Fruit fly (Drosophila melanogaster) whole organism, embryonic: ENCODE data around the gene CG14440.

ENCODE experiments used
- Abd-B ChIP-seq: fragments of 200-800 bp; sonication (Bioruptor generic); optimal IDR thresholded peaks from 2 replicates; lab custom pipeline; 2018; ENCODE audit warnings: missing biosample characterization, mild to moderate bottlenecking, missing genetic modification characterization, moderate library complexity
- Ada2b ChIP-seq: fragments of 200-800 bp; sonication (Bioruptor generic); IDR thresholded peaks from 2 replicates; pipeline ENCODE4 v1.3.6; 2022; ENCODE audit warnings: missing biosample characterization, missing genetic modification characterization
- Adf1 ChIP-seq: fragments of 200-800 bp; sonication (Bioruptor generic); IDR thresholded peaks from 2 replicates; pipeline ENCODE4 v1.3.6; 2022; ENCODE audit warnings: missing biosample characterization, missing genetic modification characterization
- Aef1 ChIP-seq: fragments of 200-800 bp; sonication (Bioruptor generic); IDR thresholded peaks from 3 replicates; pipeline ENCODE4 v1.3.6; 2022; ENCODE audit warnings: missing biosample characterization, missing genetic modification characterization
- Atf6 ChIP-seq: fragments of 200-800 bp; sonication (Bioruptor generic); IDR thresholded peaks from 2 replicates; pipeline ENCODE4 v1.3.6; 2022; ENCODE audit warnings: missing biosample characterization, missing genetic modification characterization
- Awh ChIP-seq: fragments of 200-800 bp; sonication (Bioruptor generic); IDR thresholded peaks from 2 replicates; pipeline ENCODE4, ENCODE4 v1.3.6; 2022; ENCODE audit warnings: missing biosample characterization, missing genetic modification characterization
- Blimp-1 ChIP-seq: fragments of 200-800 bp; sonication (Bioruptor generic); optimal IDR thresholded peaks from 3 replicates; lab custom pipeline; 2018; ENCODE audit warnings: missing biosample characterization, missing genetic modification characterization, mild to moderate bottlenecking, moderate library complexity, missing genetic modification reagents
- CG13296 ChIP-seq: fragments of 200-800 bp; sonication (Bioruptor generic); optimal IDR thresholded peaks from 3 replicates; lab custom pipeline; 2018; ENCODE audit warnings: missing biosample characterization, mild to moderate bottlenecking, missing genetic modification characterization
- CG13624 ChIP-seq: fragments of 200-800 bp; sonication (Bioruptor generic); optimal IDR thresholded peaks from 2 replicates; lab custom pipeline; 2016; ENCODE audit warnings: missing biosample characterization, missing genetic modification characterization
- CG14050 ChIP-seq: fragments of 200-800 bp; sonication (Bioruptor generic); IDR thresholded peaks from 3 replicates; pipeline ENCODE4 v1.3.6; 2022; ENCODE audit warnings: missing biosample characterization, missing genetic modification characterization
- CG1529 ChIP-seq: fragments of 200-800 bp; sonication (Bioruptor generic); optimal IDR thresholded peaks from 3 replicates; lab custom pipeline; 2018; ENCODE audit warnings: missing biosample characterization, missing genetic modification characterization
- CG15696 ChIP-seq: fragments of 200-800 bp; sonication (Bioruptor generic); optimal IDR thresholded peaks from 2 replicates; lab custom pipeline; 2019; ENCODE audit warnings: missing biosample characterization, mild to moderate bottlenecking, missing genetic modification characterization, moderate library complexity
- CG1603 ChIP-seq: fragments of 200-800 bp; sonication (Bioruptor generic); optimal IDR thresholded peaks from 2 replicates; lab custom pipeline; 2019; ENCODE audit warnings: missing biosample characterization, mild to moderate bottlenecking, missing genetic modification characterization, moderate library complexity
- CG16779 ChIP-seq: fragments of 200-800 bp; sonication (Bioruptor generic); IDR thresholded peaks from 2 replicates; pipeline ENCODE4 v1.3.6; 2022; ENCODE audit warnings: missing biosample characterization, missing genetic modification characterization
- CG17802 ChIP-seq: fragments of 200-800 bp; sonication (Bioruptor generic); optimal IDR thresholded peaks from 2 replicates; lab custom pipeline; 2018; ENCODE audit warnings: missing biosample characterization, mild to moderate bottlenecking, missing genetic modification characterization, moderate library complexity
- CG17829 ChIP-seq: fragments of 200-800 bp; optimal IDR thresholded peaks from 2 replicates; lab custom pipeline; 2019; ENCODE audit warnings: missing biosample characterization, mild to moderate bottlenecking, missing genetic modification characterization, moderate library complexity
- CG1832 ChIP-seq: fragments of 200-800 bp; sonication (Bioruptor generic); optimal IDR thresholded peaks from 2 replicates; lab custom pipeline; 2017; ENCODE audit warnings: missing biosample characterization, mild to moderate bottlenecking, missing genetic modification characterization, inconsistent platforms
- CG18764 ChIP-seq: fragments of 200-800 bp; sonication (Bioruptor generic); optimal IDR thresholded peaks from 3 replicates; lab custom pipeline; 2016; ENCODE audit warnings: missing biosample characterization, missing genetic modification characterization
- CG30403 ChIP-seq: fragments of 200-800 bp; sonication (Bioruptor generic); optimal IDR thresholded peaks from 3 replicates; lab custom pipeline; 2016; ENCODE audit warnings: missing biosample characterization, missing genetic modification characterization
- CG3847 ChIP-seq: fragments of 200-800 bp; sonication (Bioruptor generic); IDR thresholded peaks from 2 replicates; pipeline ENCODE4 v1.3.6; 2022; ENCODE audit warnings: missing biosample characterization, missing genetic modification characterization
- CG6683 ChIP-seq: fragments of 200-800 bp; sonication (Bioruptor generic); optimal IDR thresholded peaks from 2 replicates; lab custom pipeline; 2017; ENCODE audit warnings: missing biosample characterization, mild to moderate bottlenecking, missing genetic modification characterization, missing genetic modification reagents
- CG7556 ChIP-seq: fragments of 200-800 bp; sonication (Bioruptor generic); optimal IDR thresholded peaks from 2 replicates; lab custom pipeline; 2017; ENCODE audit warnings: missing biosample characterization, mild to moderate bottlenecking, missing genetic modification characterization
- CG8281 ChIP-seq: fragments of 200-800 bp; sonication (Bioruptor generic); optimal IDR thresholded peaks from 2 replicates; lab custom pipeline; 2018; ENCODE audit warnings: missing biosample characterization, mild to moderate bottlenecking, missing genetic modification characterization, moderate library complexity
- CG8388 ChIP-seq: fragments of 200-800 bp; sonication (Bioruptor generic); optimal IDR thresholded peaks from 2 replicates; lab custom pipeline; 2019; ENCODE audit warnings: missing biosample characterization, mild to moderate bottlenecking, missing genetic modification characterization, moderate library complexity
- CG9817 ChIP-seq: fragments of 200-800 bp; sonication (Bioruptor generic); optimal IDR thresholded peaks from 2 replicates; lab custom pipeline; 2018; ENCODE audit warnings: missing biosample characterization, mild to moderate bottlenecking, missing genetic modification characterization, moderate library complexity
- Chrac-16 ChIP-seq: fragments of 200-800 bp; sonication (Bioruptor generic); optimal IDR thresholded peaks from 3 replicates; lab custom pipeline; 2016; ENCODE audit warnings: missing biosample characterization, missing genetic modification characterization
- D ChIP-seq, 2 experiments: fragments of 200-800 bp in 1 of 2; fragments of >200 bp in 1 of 2; sonication (Bioruptor generic) in 1 of 2; optimal IDR thresholded peaks; 2 replicates in 1 of 2; 3 replicates in 1 of 2; lab custom pipeline; 2017; ENCODE audit warnings: mild to moderate bottlenecking in 1 of 2, missing biosample characterization in 1 of 2, missing genetic modification characterization in 1 of 2, missing genetic modification reagents in 1 of 2
- Doc3 ChIP-seq: fragments of 200-800 bp; sonication (Bioruptor generic); IDR thresholded peaks from 3 replicates; pipeline ENCODE4 v1.3.6; 2022; ENCODE audit warnings: missing biosample characterization, missing genetic modification characterization; ENCODE audit not compliant: partially characterized antibody
- Hr3 ChIP-seq: fragments of 200-800 bp; sonication (Bioruptor generic); optimal IDR thresholded peaks from 3 replicates; lab custom pipeline; 2016; ENCODE audit warnings: missing biosample characterization, missing genetic modification characterization
- Hr39 ChIP-seq: fragments of >200 bp; optimal IDR thresholded peaks from 2 replicates; lab custom pipeline; 2017
- MBD-R2 ChIP-seq: fragments of 200-800 bp; sonication (Bioruptor generic); IDR thresholded peaks from 2 replicates; pipeline ENCODE4 v1.3.6; 2022; ENCODE audit warnings: missing biosample characterization, missing genetic modification characterization
- Meics ChIP-seq: fragments of 200-800 bp; sonication (Bioruptor generic); optimal IDR thresholded peaks from 2 replicates; lab custom pipeline; 2017; ENCODE audit warnings: missing biosample characterization, mild to moderate bottlenecking, missing genetic modification characterization
- Nf-YA ChIP-seq: fragments of 200-800 bp; sonication (Bioruptor generic); IDR thresholded peaks from 2 replicates; pipeline ENCODE4 v1.3.6; 2022; ENCODE audit warnings: missing biosample characterization, missing genetic modification characterization
- Rfx ChIP-seq: fragments of 200-800 bp; sonication (Bioruptor generic); IDR thresholded peaks from 2 replicates; pipeline ENCODE4 v1.3.6; 2022; ENCODE audit warnings: missing biosample characterization, missing genetic modification characterization
- Rx ChIP-seq: fragments of 200-800 bp; sonication (Bioruptor generic); IDR thresholded peaks from 2 replicates; pipeline ENCODE4 v1.3.6; 2022; ENCODE audit warnings: missing biosample characterization, missing genetic modification characterization
- Side ChIP-seq: fragments of 200-800 bp; sonication (Bioruptor generic); optimal IDR thresholded peaks from 2 replicates; lab custom pipeline; 2016; ENCODE audit warnings: missing biosample characterization, missing genetic modification characterization
- YL-1 ChIP-seq: fragments of 200-800 bp; sonication (Bioruptor generic); optimal IDR thresholded peaks from 3 replicates; lab custom pipeline; 2017; ENCODE audit warnings: missing biosample characterization, mild to moderate bottlenecking, missing genetic modification characterization
- ara ChIP-seq: fragments of 200-800 bp; sonication (Bioruptor generic); IDR thresholded peaks from 2 replicates; pipeline ENCODE4 v1.3.6; 2022; ENCODE audit warnings: missing biosample characterization, missing genetic modification characterization
- bsh ChIP-seq, 2 experiments: fragments of 200-800 bp; sonication (Bioruptor generic); optimal IDR thresholded peaks; 2 replicates each; lab custom pipeline; 2017 to 2018; ENCODE audit warnings: mild to moderate bottlenecking in 2 of 2, missing biosample characterization in 2 of 2, missing genetic modification characterization in 2 of 2, moderate library complexity in 1 of 2
- chinmo ChIP-seq: fragments of 200-800 bp; sonication (Bioruptor generic); IDR thresholded peaks from 4 replicates; pipeline ENCODE4 v1.3.6; 2022; ENCODE audit warnings: missing biosample characterization, missing genetic modification characterization; ENCODE audit not compliant: partially characterized antibody
- eve ChIP-seq, 2 experiments: fragments of >200 bp; optimal IDR thresholded peaks; 2 replicates each; lab custom pipeline; 2017; ENCODE audit warnings: missing biosample characterization in 2 of 2, missing genetic modification characterization in 2 of 2
- gce ChIP-seq: fragments of 200-800 bp; sonication (Bioruptor generic); IDR thresholded peaks from 3 replicates; pipeline ENCODE4 v1.3.6; 2022; ENCODE audit warnings: missing biosample characterization, missing genetic modification characterization
- gfzf ChIP-seq: fragments of 200-800 bp; sonication (Bioruptor generic); optimal IDR thresholded peaks from 2 replicates; lab custom pipeline; 2016; ENCODE audit warnings: missing biosample characterization, mild to moderate bottlenecking, missing genetic modification characterization, moderate library complexity
- grn ChIP-seq: fragments of 200-800 bp; sonication (Bioruptor generic); optimal IDR thresholded peaks from 3 replicates; lab custom pipeline; 2017; ENCODE audit warnings: missing biosample characterization, missing genetic modification characterization
- jigr1 ChIP-seq: fragments of 200-800 bp; sonication (Bioruptor generic); IDR thresholded peaks from 3 replicates; pipeline ENCODE4 v1.3.6; 2022; ENCODE audit warnings: missing biosample characterization, missing genetic modification characterization
- luna ChIP-seq: fragments of 200-800 bp; sonication (Bioruptor generic); optimal IDR thresholded peaks from 2 replicates; lab custom pipeline; 2016; ENCODE audit warnings: missing biosample characterization, missing genetic modification characterization
- nom ChIP-seq: fragments of 200-800 bp; sonication (Bioruptor generic); optimal IDR thresholded peaks from 2 replicates; lab custom pipeline; 2017; ENCODE audit warnings: missing biosample characterization, missing genetic modification characterization, mild to moderate bottlenecking, moderate library complexity, missing genetic modification reagents
- p53 ChIP-seq: fragments of 200-800 bp; sonication (Bioruptor generic); optimal IDR thresholded peaks from 2 replicates; lab custom pipeline; 2016; ENCODE audit warnings: missing biosample characterization, missing genetic modification characterization
- peb ChIP-seq: fragments of 200-800 bp; sonication (Bioruptor generic); IDR thresholded peaks from 2 replicates; pipeline ENCODE4 v1.3.6; 2022; ENCODE audit warnings: missing biosample characterization, missing genetic modification characterization
- ro ChIP-seq: fragments of 200-800 bp; sonication (Bioruptor generic); IDR thresholded peaks from 2 replicates; pipeline ENCODE4 v1.3.6; 2022; ENCODE audit warnings: missing biosample characterization, missing genetic modification characterization
- zfh1 ChIP-seq: fragments of 200-800 bp; sonication (Bioruptor generic); IDR thresholded peaks from 3 replicates; pipeline ENCODE4 v1.3.6; 2022; ENCODE audit warnings: missing biosample characterization, missing genetic modification characterization

The CG14440 gene

DNA sequence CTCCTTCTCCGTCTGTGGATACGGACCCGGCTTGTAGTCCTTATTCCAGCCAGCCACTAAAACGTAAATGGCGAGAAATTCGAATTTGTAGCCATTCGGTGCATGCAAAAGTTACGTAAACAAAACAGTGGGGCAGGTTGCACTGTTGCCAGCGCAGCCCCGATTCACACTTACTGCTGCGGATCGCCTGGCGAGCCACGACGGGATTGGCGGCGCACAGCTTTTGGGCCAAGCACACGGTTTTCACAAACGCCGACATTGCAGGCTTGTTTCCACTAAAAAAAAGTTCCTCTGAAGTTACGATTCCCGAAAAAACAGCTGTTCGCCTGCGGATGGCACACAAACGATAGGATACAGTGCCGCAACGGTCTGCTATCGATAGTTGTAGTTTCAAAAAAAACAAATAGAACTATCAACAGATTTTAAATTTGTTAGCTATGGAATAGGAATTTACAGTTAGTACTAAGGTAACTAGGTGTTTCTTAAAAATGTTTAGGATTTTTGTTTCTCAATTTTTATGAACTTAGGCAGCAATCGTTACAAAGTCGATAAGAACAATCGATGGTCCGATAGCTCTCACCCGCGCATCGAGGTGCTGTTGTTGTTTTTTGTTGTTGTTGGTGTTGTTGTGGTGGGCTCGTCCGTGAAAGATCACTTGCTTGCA, 20.4 kb downstream of the CG14440 start, which contains the start of gene Fum1 (continued):
- no peak for TF ChIP-seq CG1832
- no peak for TF ChIP-seq CG14050 (GFP tag; lab: Robert Waterston, UW)
- TF ChIP-seq Meics, result no peak
- no peak; the same call in 1 of the 2 replicates for TF ChIP-seq Rfx (GFP tag; lab: Robert Waterston, UW)
- TF ChIP-seq Abd-B (GFP tag; lab: Kevin White, UChicago), result no peak
- peak; percentile 10 for TF ChIP-seq CG17829 (tag; lab: Kevin White, UChicago)
- TF ChIP-seq MBD-R2, result peak; percentile 72
- TF ChIP-seq ro (GFP tag; lab: Robert Waterston, UW), result no peak
- no peak for TF ChIP-seq Awh (GFP tag; lab: Robert Waterston, UW)
- no peak for TF ChIP-seq zfh1 (GFP tag; lab: Robert Waterston, UW)
- no peak for TF ChIP-seq Blimp-1 (GFP tag; lab: Kevin White, UChicago)
- TF ChIP-seq Doc3 (GFP tag; lab: Robert Waterston, UW), result peak; percentile 93
- no peak for TF ChIP-seq CG17802 (tag; lab: Kevin White, UChicago)
- peak; percentile 13 for TF ChIP-seq Chrac-16 (GFP tag; lab: Kevin White, UChicago)
- TF ChIP-seq jigr1 (GFP tag; lab: Robert Waterston, UW), result no peak
- no peak for TF ChIP-seq nom (GFP tag; lab: Kevin White, UChicago)
- TF ChIP-seq Atf6 (GFP tag; lab: Robert Waterston, UW), result no peak
- TF ChIP-seq CG18764 (GFP tag; lab: Kevin White, UChicago), result no peak
- no peak for TF ChIP-seq CG3847 (GFP tag; lab: Robert Waterston, UW)
- TF ChIP-seq gce, result no peak
- TF ChIP-seq CG6683 (GFP tag; lab: Kevin White, UChicago), result no peak
- no peak for TF ChIP-seq p53
- no peak for TF ChIP-seq Hr39 (lab: Kevin White, UChicago)
- peak; percentile 20 for TF ChIP-seq CG13624
- no peak for TF ChIP-seq CG1529 (GFP tag; lab: Kevin White, UChicago)
- no peak for TF ChIP-seq CG13296 (GFP tag; lab: Kevin White, UChicago)
- TF ChIP-seq CG7556, result no peak
- TF ChIP-seq gfzf (GFP tag; lab: Kevin White, UChicago), result peak; percentile 31
- no peak for TF ChIP-seq Hr3 (GFP tag; lab: Kevin White, UChicago)
- TF ChIP-seq chinmo, result peak; percentile 47; the same call in 1 of the 4 replicates
- TF ChIP-seq CG16779 (GFP tag; lab: Robert Waterston, UW), result no peak
- peak; percentile 30 for TF ChIP-seq CG30403 (GFP tag; lab: Kevin White, UChicago)
- TF ChIP-seq D (optimal IDR thresholded peaks at IDR 0.05; lab: Kevin White, UChicago), result no peak
- no peak for TF ChIP-seq D (GFP tag; optimal IDR thresholded peaks at IDR 0.05; lab: Kevin White, UChicago)
- no peak for TF ChIP-seq peb (GFP tag; lab: Robert Waterston, UW)
- no peak for TF ChIP-seq Nf-YA
- peak; percentile 24; the same call in 1 of the 3 replicates for TF ChIP-seq Aef1 (GFP tag; lab: Robert Waterston, UW)
- no peak for TF ChIP-seq ara (GFP tag; lab: Robert Waterston, UW)
- no peak for TF ChIP-seq CG15696 (tag; lab: Kevin White, UChicago)
- TF ChIP-seq bsh (GFP tag; optimal IDR thresholded peaks at IDR 0.05; lab: Kevin White, UChicago), result no peak
- TF ChIP-seq YL-1 (GFP tag; lab: Kevin White, UChicago), result peak; percentile 29
- no peak for TF ChIP-seq luna (GFP tag; lab: Kevin White, UChicago)
- TF ChIP-seq CG1603 (tag; lab: Kevin White, UChicago), result peak; percentile 22
- no peak for TF ChIP-seq grn
- TF ChIP-seq CG9817 (tag; lab: Kevin White, UChicago), result no peak
- TF ChIP-seq Rx (GFP tag; lab: Robert Waterston, UW), result no peak
- no peak for TF ChIP-seq Side (GFP tag; lab: Kevin White, UChicago)
- TF ChIP-seq Ada2b (GFP tag; lab: Robert Waterston, UW), result no peak
- TF ChIP-seq CG8281, result no peak
- no peak for TF ChIP-seq CG8388 (GFP tag; lab: Kevin White, UChicago)
- no peak for TF ChIP-seq Adf1
- TF ChIP-seq eve (GFP tag; optimal IDR thresholded peaks at IDR 0.05; lab: Kevin White, UChicago), result no peak
